Worm (Caenorhabditis elegans): ENCODE results near the gene col-91.

DNA sequence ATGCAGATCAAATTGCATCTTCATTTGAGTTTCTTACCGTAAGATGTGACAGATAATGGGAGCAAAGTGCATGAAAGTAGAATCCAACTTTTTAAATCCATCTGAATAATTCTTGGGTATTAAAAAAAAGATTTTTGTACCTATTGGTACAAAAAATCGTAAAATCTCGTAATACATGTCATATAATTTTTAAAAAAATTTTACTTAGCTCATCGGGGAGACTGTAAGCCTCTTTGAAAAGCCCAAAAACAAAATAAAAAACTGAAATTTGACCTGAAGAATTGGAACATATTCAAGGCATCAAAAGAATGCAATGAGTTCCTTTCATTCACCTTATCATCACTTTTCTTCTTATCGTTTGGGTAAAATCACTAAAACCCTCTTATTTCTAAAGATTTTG, 12.4 kb upstream of the col-91 start, which contains the start of gene clec-160:
- no peak for TF ChIP-seq fkh-8 (tag; optimal IDR thresholded peaks at IDR 0.05)
- TF ChIP-seq nhr-28 (tag; optimal IDR thresholded peaks at IDR 0.05): no peak
- TF ChIP-seq ceh-82 (tag; optimal IDR thresholded peaks at IDR 0.05): no peak
- TF ChIP-seq nhr-20 (tag; optimal IDR thresholded peaks at IDR 0.05): no peak
- TF ChIP-seq nhr-11 (tag; optimal IDR thresholded peaks at IDR 0.05): no peak
- no peak for TF ChIP-seq hlh-17 (GFP tag; optimal IDR thresholded peaks at IDR 0.05; ENCODE audit: borderline replicate concordance)
